Fruit fly (Drosophila melanogaster): ENCODE results near the gene Obp19b.

The Obp19b gene

DNA sequence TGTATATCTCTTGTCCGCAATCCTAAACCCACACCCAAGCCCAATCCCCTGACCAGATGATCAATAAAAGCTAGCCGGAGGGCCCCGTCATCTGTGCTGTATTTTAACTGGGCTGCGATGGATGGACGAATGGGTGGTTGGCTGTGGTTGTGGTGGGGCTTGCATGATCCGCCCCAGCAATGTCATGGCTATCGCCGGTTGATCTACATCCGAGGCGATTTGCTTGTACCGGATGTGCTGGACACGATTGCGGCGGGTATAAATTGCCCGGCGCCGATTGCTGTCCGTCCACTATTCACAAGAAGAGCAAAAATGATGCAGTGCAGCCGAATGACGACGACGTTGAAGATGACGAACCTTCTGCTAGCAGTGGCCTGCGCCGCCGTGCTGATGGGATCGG lies at the start of gene Obp19b:
Gene Obp19b (plus strand): TSS at position 301 of the 400 bp plus-strand sequence.
- no peak for TF ChIP-seq EcR (GFP tag; optimal IDR thresholded peaks at IDR 0.05)
- no peak for TF ChIP-seq Dll (optimal IDR thresholded peaks at IDR 0.05)
- TF ChIP-seq psq (optimal IDR thresholded peaks at IDR 0.05): no peak
- no peak for TF ChIP-seq pan (optimal IDR thresholded peaks at IDR 0.05)
- TF ChIP-seq CG8478 (optimal IDR thresholded peaks at IDR 0.05): no peak
- TF ChIP-seq usp (GFP tag; optimal IDR thresholded peaks at IDR 0.05): no peak

DNA sequence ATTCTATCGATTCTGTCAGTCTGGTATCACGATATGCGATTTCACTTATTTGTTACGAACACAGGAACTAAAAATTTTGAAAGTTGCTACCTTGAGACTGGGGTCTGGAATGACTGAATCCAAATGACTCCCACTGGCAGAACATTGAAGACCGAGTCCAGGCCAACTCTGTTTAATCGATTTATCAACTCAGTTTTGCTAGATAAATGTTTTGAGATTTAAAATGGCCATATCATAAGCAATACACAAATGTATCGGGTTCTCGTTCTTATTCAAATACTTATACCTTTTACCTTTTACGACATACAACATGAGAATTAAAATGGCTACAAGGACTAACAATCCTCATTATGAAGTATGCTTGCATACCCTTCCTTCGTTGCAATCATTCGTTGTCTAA lies 40.1 kb upstream of the Obp19b start, which contains the start of gene CG12679:
Gene CG12679 (minus strand): TSS at position 101 of the 400 bp plus-strand sequence.
- TF ChIP-seq usp (GFP tag; optimal IDR thresholded peaks at IDR 0.05) (no peak), pan (optimal IDR thresholded peaks at IDR 0.05) (no peak), Dll (optimal IDR thresholded peaks at IDR 0.05) (no peak), CG8478 (optimal IDR thresholded peaks at IDR 0.05) (no peak), EcR (GFP tag; optimal IDR thresholded peaks at IDR 0.05) (no peak), psq (optimal IDR thresholded peaks at IDR 0.05) (no peak)

DNA sequence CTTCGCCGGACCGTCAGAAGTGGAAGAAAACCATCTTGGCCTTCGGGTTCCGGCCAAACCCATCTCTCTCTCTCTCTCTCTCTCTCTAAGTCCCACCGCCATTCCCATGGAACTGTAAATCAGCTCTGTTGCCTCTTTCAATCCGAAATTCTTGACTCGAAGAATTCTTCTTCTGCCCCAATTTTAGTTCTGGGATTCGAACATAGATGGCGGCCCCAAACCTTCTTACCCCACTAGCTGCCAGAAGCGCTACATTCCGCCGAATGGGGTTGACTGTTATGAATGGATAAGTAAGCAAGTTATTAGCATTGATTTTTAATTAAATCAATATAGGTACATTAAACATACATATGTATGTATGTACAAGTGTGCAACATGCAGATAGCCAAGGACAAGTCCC lies 30.7 kb upstream of the Obp19b start:
- no peak for TF ChIP-seq EcR (GFP tag; optimal IDR thresholded peaks at IDR 0.05)
- TF ChIP-seq CG8478 (optimal IDR thresholded peaks at IDR 0.05): no peak
- TF ChIP-seq Dll (optimal IDR thresholded peaks at IDR 0.05): no peak
- TF ChIP-seq pan (optimal IDR thresholded peaks at IDR 0.05): no peak
- TF ChIP-seq usp (GFP tag; optimal IDR thresholded peaks at IDR 0.05): no peak
- no peak for TF ChIP-seq psq (optimal IDR thresholded peaks at IDR 0.05)

DNA sequence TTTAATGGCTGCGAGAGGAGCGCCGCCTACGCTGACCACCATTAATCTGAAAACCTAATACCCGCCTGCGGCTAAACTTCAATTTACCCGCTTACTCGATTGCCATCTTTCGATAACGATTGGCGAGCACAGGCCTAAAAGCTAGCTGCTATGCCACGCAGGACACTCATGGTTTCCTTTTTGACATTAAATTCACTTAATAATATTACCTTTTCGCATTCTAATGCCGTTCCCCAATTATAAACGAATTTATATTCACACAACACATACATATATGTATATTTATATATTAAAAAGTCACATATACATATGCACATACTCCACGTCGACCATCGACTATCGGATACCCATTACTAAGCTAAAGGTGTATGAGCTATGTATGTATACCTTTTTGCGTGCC lies 26.9 kb upstream of the Obp19b start:
- TF ChIP-seq Dll (optimal IDR thresholded peaks at IDR 0.05) (no peak), EcR (GFP tag; optimal IDR thresholded peaks at IDR 0.05) (no peak), usp (GFP tag; optimal IDR thresholded peaks at IDR 0.05) (no peak), pan (optimal IDR thresholded peaks at IDR 0.05) (no peak), psq (optimal IDR thresholded peaks at IDR 0.05) (no peak), CG8478 (optimal IDR thresholded peaks at IDR 0.05) (no peak)

DNA sequence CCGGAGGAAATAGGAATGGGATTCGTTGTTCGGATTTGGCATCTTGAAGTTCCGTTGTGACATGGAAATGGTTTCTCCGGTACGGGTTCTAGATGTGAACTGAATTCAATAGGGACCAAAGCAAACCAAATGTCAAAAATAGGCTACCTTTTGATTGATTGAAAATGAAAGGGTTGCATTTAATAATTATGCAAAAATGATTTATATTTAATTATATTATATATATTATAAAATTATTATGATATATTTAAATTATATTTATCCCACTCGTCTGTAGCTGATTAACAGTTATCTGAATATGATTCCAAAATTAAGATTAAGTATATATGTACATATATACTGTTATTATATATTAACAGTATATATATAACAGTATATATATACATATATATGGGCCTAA lies 25.8 kb upstream of the Obp19b start, which contains the start of gene jb:
Gene jb (minus strand): TSS at position 101 of the 400 bp plus-strand sequence.
- no peak for TF ChIP-seq psq (optimal IDR thresholded peaks at IDR 0.05)
- no peak for TF ChIP-seq EcR (GFP tag; optimal IDR thresholded peaks at IDR 0.05)

DNA sequence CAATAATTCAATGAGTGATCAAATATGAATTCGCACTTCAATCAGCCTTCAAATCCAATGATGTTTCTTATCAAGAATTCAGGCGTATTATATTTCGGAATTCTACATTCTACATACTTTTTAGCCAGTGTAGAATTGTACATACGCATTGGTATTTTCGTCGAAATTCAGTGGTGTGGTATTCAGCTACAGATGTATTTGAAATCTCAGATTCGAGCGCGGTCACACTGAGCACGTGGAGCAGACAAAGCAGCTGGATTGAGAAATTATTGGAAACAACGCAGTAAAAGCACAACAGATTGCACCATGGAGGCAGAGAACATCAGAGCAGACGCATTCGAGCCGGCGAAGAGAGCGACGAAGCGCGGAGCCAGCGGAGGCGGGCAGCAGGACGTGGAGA lies 25.3 kb upstream of the Obp19b start:
- TF ChIP-seq EcR (GFP tag; optimal IDR thresholded peaks at IDR 0.05) (no peak), usp (GFP tag; optimal IDR thresholded peaks at IDR 0.05) (no peak)

DNA sequence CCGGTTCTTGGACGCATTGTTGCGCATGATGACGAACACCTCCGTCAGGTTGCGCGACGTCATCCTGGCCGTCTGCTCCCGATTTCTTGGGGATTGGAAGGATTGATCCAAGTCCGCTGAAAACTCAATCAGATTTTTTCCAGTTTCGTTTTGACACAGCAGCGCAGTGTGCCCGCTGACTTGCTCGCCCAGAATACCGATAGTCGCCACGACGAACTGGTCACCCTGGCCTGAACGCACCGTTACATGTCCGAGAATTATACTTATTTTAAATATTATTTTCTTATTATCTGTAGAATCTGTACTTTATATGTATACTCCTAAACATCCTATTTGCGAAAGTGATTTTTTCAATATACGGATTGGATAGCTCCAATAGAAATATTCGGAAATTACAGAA lies 23.0 kb upstream of the Obp19b start, which contains the start of gene Syx16:
Gene Syx16 (minus strand): TSS at position 172 of the 400 bp plus-strand sequence.
- TF ChIP-seq pan (optimal IDR thresholded peaks at IDR 0.05): no peak
- TF ChIP-seq Dll (optimal IDR thresholded peaks at IDR 0.05): no peak
- no peak for TF ChIP-seq EcR (GFP tag; optimal IDR thresholded peaks at IDR 0.05)
- no peak for TF ChIP-seq usp (GFP tag; optimal IDR thresholded peaks at IDR 0.05)
- TF ChIP-seq CG8478 (optimal IDR thresholded peaks at IDR 0.05): no peak
- TF ChIP-seq psq (optimal IDR thresholded peaks at IDR 0.05): no peak

DNA sequence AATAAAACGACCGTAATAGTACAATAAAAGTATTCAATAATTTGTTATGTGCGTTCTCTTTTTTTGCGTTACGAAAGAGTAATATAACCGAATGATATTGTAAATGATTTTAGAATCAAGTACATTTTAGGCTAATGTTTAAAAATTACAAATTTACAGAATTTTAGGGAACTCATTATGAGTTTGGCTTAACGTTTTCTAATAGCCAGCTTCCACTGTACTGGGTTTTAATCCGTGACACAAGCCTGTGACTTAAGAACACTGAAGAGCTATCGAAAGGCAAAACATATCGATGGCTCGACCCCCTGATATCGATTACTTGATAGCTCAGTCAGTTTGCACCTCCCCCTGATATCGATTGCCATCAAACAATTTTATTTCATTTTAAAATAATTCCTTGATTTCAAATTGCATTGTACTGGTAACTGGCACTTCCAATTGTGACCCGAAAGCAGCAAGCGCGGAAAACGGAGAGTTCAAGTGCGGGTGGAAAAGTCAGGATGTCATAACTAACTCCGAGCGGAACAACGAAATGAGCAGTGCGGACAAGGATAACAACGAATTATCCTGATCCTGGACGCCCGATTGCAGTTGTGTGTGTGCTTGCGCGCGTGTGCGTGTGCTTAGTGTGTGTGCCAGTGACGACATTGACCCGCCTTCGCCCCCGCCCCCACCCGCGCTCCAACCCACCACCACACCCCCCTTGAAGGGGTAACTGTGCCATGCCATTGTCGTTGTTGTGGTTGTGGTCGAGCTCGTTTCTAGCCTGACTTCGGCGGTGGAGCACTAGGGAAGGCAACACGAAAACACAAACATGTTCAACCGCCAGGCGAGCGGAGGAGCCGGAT lies 22.2 kb upstream of the Obp19b start, which contains the start of gene HERC2:
Gene HERC2 (plus strand): TSS at position 330 of the 848 bp plus-strand sequence.
- no peak for TF ChIP-seq psq (optimal IDR thresholded peaks at IDR 0.05)
- TF ChIP-seq CG8478 (optimal IDR thresholded peaks at IDR 0.05): no peak
- no peak for TF ChIP-seq Dll (optimal IDR thresholded peaks at IDR 0.05)
- TF ChIP-seq EcR (GFP tag; optimal IDR thresholded peaks at IDR 0.05): no peak
- no peak for TF ChIP-seq usp (GFP tag; optimal IDR thresholded peaks at IDR 0.05)
- TF ChIP-seq pan (optimal IDR thresholded peaks at IDR 0.05): no peak

DNA sequence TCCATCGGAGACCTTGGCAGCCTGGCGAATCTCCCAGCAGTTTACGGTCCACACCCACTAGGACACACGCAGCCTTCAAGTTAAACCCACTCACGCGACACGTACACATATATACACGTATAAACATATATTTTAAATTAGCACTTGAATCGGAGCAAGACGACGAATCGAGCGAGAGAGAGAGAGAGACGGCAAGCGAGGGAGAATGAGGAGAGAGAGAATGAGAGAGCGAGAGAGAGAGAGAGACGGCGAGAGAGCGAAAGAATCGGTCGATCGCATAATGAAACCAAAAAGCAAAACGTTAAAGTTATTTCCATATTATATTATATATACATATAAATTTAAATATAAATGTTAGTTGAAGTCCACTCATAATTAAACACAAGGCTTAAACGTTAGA lies 4.9 kb upstream of the Obp19b start:
- TF ChIP-seq usp (GFP tag; optimal IDR thresholded peaks at IDR 0.05) (no peak), psq (optimal IDR thresholded peaks at IDR 0.05) (no peak), EcR (GFP tag; optimal IDR thresholded peaks at IDR 0.05) (no peak), CG8478 (optimal IDR thresholded peaks at IDR 0.05) (peak; percentile 42), pan (optimal IDR thresholded peaks at IDR 0.05) (no peak), Dll (optimal IDR thresholded peaks at IDR 0.05) (no peak)

DNA sequence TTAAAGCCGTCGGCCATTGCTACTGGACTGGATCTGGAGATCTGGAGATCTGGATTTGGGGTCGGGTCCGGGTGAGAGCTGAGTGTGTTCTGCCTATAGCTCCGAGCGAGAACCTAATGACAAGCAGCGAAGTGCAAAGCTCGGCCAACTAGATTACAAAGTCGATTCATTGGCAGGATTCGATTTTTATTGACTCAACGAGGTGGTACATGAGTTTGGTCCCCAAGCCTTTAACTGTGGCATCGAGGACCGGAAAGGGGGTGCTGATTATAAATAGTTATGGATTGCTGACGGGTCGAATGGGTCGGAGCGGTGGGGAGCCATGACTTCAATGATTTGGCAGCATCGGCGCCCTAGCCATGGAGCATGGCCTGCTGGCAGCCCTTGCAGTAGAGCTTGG lies 3.1 kb upstream of the Obp19b start, which contains the start of gene CG15459:
Gene CG15459 (minus strand): TSS at position 101 of the 400 bp plus-strand sequence.
- TF ChIP-seq usp (GFP tag; optimal IDR thresholded peaks at IDR 0.05): no peak
- no peak for TF ChIP-seq Dll (optimal IDR thresholded peaks at IDR 0.05)
- TF ChIP-seq CG8478 (optimal IDR thresholded peaks at IDR 0.05): no peak
- no peak for TF ChIP-seq psq (optimal IDR thresholded peaks at IDR 0.05)
- TF ChIP-seq pan (optimal IDR thresholded peaks at IDR 0.05): no peak
- TF ChIP-seq EcR (GFP tag; optimal IDR thresholded peaks at IDR 0.05): no peak

DNA sequence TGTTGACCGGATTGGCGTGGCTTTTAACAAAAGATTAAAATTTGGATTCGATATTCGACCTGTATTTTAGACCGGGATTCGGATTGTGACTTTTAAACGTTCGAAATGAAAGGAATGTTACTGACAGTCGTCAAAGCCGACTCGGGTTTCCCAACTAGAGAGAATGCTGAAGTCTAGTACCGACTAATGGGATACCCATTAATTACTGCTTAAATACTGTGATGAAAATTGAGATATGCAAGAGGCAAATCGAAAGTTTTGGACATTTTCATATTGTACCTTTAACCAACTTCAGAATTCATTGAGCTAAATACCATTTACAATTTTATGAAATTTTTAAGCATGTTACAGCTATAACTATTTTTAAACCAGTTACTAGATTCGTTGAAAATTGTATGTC lies 2.4 kb upstream of the Obp19b start, which contains the start of gene CG15458:
Gene CG15458 (minus strand): TSS at position 101 of the 400 bp plus-strand sequence.
- TF ChIP-seq pan (optimal IDR thresholded peaks at IDR 0.05) (no peak), Dll (optimal IDR thresholded peaks at IDR 0.05) (no peak), CG8478 (optimal IDR thresholded peaks at IDR 0.05) (no peak), usp (GFP tag; optimal IDR thresholded peaks at IDR 0.05) (no peak), psq (optimal IDR thresholded peaks at IDR 0.05) (no peak), EcR (GFP tag; optimal IDR thresholded peaks at IDR 0.05) (no peak)

DNA sequence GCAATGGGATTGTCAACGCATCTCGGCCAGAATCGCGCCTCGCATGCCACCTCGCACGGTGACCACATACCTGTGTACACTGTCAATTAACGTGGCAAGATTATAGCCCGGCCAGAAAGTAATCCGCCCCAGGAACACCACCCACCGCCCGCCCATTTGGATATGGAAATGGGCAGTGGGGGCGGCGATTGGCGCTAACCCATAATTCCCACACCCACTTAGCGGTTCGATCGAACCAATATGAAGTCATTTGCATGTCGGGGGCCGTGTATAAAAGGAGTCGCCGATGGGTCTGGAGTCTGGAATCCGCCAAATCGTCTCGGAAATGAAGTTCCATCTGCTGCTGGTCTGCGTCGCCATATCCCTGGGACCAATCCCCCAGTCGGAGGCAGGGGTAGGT lies 1.1 kb upstream of the Obp19b start, which contains the start of gene Obp19a:
Gene Obp19a (plus strand): TSS at position 301 of the 400 bp plus-strand sequence.
- TF ChIP-seq CG8478 (optimal IDR thresholded peaks at IDR 0.05) (no peak), psq (optimal IDR thresholded peaks at IDR 0.05) (no peak), pan (optimal IDR thresholded peaks at IDR 0.05) (no peak), usp (GFP tag; optimal IDR thresholded peaks at IDR 0.05) (no peak), EcR (GFP tag; optimal IDR thresholded peaks at IDR 0.05) (no peak), Dll (optimal IDR thresholded peaks at IDR 0.05) (no peak)
